Fruit fly (Drosophila melanogaster) whole organism: ENCODE data around the gene Cdc42.

Experiments
- Dll ChIP-seq: fragments of >200 bp; optimal IDR thresholded peaks from 2 replicates; lab custom pipeline; 2017
- EcR ChIP-seq, 2 experiments: fragments of >200 bp; optimal IDR thresholded peaks; 2 replicates each; lab custom pipeline; 2017; ENCODE audit warnings: missing biosample characterization in 2 of 2, missing genetic modification characterization in 2 of 2, missing genetic modification reagents in 2 of 2
- pan ChIP-seq: fragments of >200 bp; optimal IDR thresholded peaks from 2 replicates; lab custom pipeline; 2017
- psq ChIP-seq: fragments of >200 bp; optimal IDR thresholded peaks from 2 replicates; lab custom pipeline; 2017

- no peak for TF ChIP-seq pan (lab: Kevin White, UChicago)
- TF ChIP-seq psq (lab: Kevin White, UChicago), result no peak
- no peak for TF ChIP-seq EcR (GFP tag; optimal IDR thresholded peaks at IDR 0.05; lab: Kevin White, UChicago)
- no peak for TF ChIP-seq Dll
Observed at dm6 chrX:19748565-19748964, 51.7 kb downstream of the Cdc42 start.
